Worm (Caenorhabditis elegans): ENCODE results near the gene nhr-105.
A peak's percentile ranks its signal among the peaks of the same experiment; 100 is the strongest.

Gene nhr-105

DNA sequence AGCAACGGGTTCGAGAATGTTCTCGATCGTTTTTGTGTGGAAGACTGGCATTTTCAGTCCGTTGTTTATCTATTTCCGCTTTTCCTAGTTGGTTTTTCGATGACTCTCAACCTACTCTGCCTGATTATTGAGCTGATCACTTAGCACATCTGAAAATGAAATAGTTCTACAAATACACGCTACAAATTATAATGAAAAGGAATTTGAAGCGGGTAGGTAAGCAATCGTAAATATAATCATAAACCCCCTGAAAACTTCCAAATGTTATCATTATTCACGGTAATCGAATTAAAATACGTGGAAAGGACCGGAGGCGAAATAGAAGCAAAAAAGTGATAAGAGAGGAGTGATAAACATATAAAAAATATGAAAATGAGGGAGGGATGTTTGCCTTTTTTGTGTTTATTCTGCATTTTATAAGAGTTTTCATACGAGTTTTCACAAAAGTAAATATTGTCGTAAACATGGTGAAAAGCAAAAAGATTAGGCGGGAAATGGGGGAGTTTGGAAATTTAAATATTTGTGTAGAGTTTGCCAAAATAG is 44.3 kb downstream of the nhr-105 start, which contains the start of gene deb-1:
deb-1 (minus strand) TSS at position 51 of the 543 bp plus-strand sequence.
- TF ChIP-seq elt-2 (tag; optimal IDR thresholded peaks at IDR 0.05) (peak; percentile 75), daf-12 (tag; optimal IDR thresholded peaks at IDR 0.05) (no peak), pqm-1 (tag; optimal IDR thresholded peaks at IDR 0.05) (peak; percentile 24), pha-4 (tag; optimal IDR thresholded peaks at IDR 0.05) (peak; percentile 85), zag-1 (tag; optimal IDR thresholded peaks at IDR 0.05) (no peak), unc-62 (GFP tag; optimal IDR thresholded peaks at IDR 0.05) (no peak), ceh-28 (tag; optimal IDR thresholded peaks at IDR 0.05) (no peak)

- TF ChIP-seq nhr-28 (tag; optimal IDR thresholded peaks at IDR 0.05), result no peak
- TF ChIP-seq pha-4 (tag; optimal IDR thresholded peaks at IDR 0.05), result peak; percentile 24
- no peak for TF ChIP-seq nhr-67 (tag; optimal IDR thresholded peaks at IDR 0.05)
- no peak for TF ChIP-seq R02D3.7 (tag; optimal IDR thresholded peaks at IDR 0.05)
- TF ChIP-seq fkh-2 (tag; optimal IDR thresholded peaks at IDR 0.05), result no peak
- TF ChIP-seq pqm-1 (tag; optimal IDR thresholded peaks at IDR 0.05), result no peak
- TF ChIP-seq nhr-23 (tag; optimal IDR thresholded peaks at IDR 0.05), result peak; percentile 72
- no peak for TF ChIP-seq skn-1 (tag; optimal IDR thresholded peaks at IDR 0.05)
- peak; percentile 43 for TF ChIP-seq snpc-4 (tag; optimal IDR thresholded peaks at IDR 0.05)
- no peak for TF ChIP-seq elt-1 (tag; optimal IDR thresholded peaks at IDR 0.05)
Measured at ce11 chrIV:7095396-7095964, 45.5 kb downstream of the nhr-105 start.

- peak; percentile 0 for TF ChIP-seq lin-39 (tag; optimal IDR thresholded peaks at IDR 0.05)
- TF ChIP-seq ZK546.5 (tag; optimal IDR thresholded peaks at IDR 0.05), result no peak
- no peak for TF ChIP-seq lin-15B (tag; optimal IDR thresholded peaks at IDR 0.05)
Measured at ce11 chrIV:7096097-7096496, 46.1 kb downstream of the nhr-105 start.

DNA sequence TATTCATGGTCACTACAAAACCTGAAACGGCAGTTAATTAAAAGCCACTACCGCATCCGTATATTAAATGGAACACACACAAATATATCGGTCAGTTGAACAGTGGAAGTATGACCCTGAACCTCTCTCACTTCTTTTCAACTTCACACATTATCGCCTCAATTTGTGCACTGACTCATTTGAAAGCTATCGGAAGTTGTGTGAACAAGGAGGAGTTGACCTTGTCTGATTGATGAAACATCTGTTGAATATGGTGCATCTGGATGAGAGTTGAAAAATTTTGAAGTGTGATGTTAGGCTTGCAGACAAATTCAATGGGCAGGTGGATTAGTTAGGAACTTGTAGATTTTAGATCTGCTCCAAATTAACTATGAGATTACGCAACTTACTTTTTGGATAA is 47.5 kb downstream of the nhr-105 start:
- TF ChIP-seq egl-5 (tag; optimal IDR thresholded peaks at IDR 0.05), result no peak
- no peak for TF ChIP-seq lin-15B (tag; optimal IDR thresholded peaks at IDR 0.05)
- no peak for TF ChIP-seq zag-1 (tag; optimal IDR thresholded peaks at IDR 0.05)
- TF ChIP-seq nhr-67 (tag; optimal IDR thresholded peaks at IDR 0.05), result no peak
- TF ChIP-seq fkh-2 (tag; optimal IDR thresholded peaks at IDR 0.05), result no peak
- no peak for TF ChIP-seq tbx-2 (tag; optimal IDR thresholded peaks at IDR 0.05)
- no peak for TF ChIP-seq nfya-1 (tag; optimal IDR thresholded peaks at IDR 0.05; ENCODE audit: insufficient read depth)
- no peak for TF ChIP-seq nhr-11 (tag; optimal IDR thresholded peaks at IDR 0.05)
- no peak for TF ChIP-seq elt-2 (tag; optimal IDR thresholded peaks at IDR 0.05)
- no peak for TF ChIP-seq snpc-4 (tag; optimal IDR thresholded peaks at IDR 0.05)
- no peak for TF ChIP-seq R02D3.7 (tag; optimal IDR thresholded peaks at IDR 0.05)

DNA sequence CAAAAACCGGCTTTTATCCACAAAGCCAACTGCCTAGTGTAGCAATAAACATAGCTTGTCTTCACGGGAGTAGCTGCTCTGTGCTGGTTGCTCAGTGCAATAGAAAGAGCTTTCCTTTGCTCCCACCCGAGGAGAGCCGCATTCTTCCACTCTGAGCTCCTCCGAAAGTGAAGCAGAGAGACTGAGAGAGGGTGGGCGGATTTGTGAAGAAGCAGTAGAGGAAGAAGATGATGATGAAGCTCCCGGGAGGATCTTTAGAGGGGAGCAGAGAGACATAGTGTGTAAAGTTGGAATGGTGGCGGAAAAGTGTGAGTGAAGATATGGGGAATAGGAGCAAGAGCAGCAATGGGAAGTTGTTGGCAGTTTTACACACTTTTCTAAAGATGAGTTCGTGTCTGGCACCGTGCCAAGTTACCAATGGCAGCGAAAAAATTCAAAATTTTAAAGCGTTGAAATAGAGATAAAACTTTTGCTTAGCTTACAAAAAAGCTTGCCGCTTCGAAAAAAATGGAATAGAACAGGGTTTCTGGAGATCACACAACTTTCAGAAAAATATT is 48.6 kb downstream of the nhr-105 start, which contains the start of gene ZC477.4:
ZC477.4 (minus strand) TSS at position 276 of the 557 bp plus-strand sequence.
- TF ChIP-seq nfya-1 (tag; optimal IDR thresholded peaks at IDR 0.05; ENCODE audit: insufficient read depth), result peak; percentile 31
- TF ChIP-seq unc-39 (tag; optimal IDR thresholded peaks at IDR 0.05), result no peak

- TF ChIP-seq egl-5 (tag; optimal IDR thresholded peaks at IDR 0.05) (peak; percentile 39), ceh-16 (tag; optimal IDR thresholded peaks at IDR 0.05) (no peak), hmg-11 (tag; optimal IDR thresholded peaks at IDR 0.05) (no peak), nhr-28 (tag; optimal IDR thresholded peaks at IDR 0.05) (no peak), ztf-11 (tag; optimal IDR thresholded peaks at IDR 0.05) (no peak), zag-1 (tag; optimal IDR thresholded peaks at IDR 0.05) (no peak), nhr-11 (tag; optimal IDR thresholded peaks at IDR 0.05) (no peak), nhr-25 (tag; optimal IDR thresholded peaks at IDR 0.05) (no peak), nhr-12 (tag; optimal IDR thresholded peaks at IDR 0.05) (no peak), ztf-4 (tag; optimal IDR thresholded peaks at IDR 0.05) (no peak), lin-39 (tag; optimal IDR thresholded peaks at IDR 0.05) (peak; percentile 34), pha-4 (tag; optimal IDR thresholded peaks at IDR 0.05) (peak; percentile 53), eor-1 (tag; optimal IDR thresholded peaks at IDR 0.05) (no peak), nfya-1 (tag; optimal IDR thresholded peaks at IDR 0.05; ENCODE audit: insufficient read depth) (peak; percentile 6)
Measured at ce11 chrIV:7099377-7099776, 49.4 kb downstream of the nhr-105 start.
